Fruit fly (Drosophila melanogaster) whole organism, wandering third instar larva: ENCODE data around the gene CG2246.

Experiments
- Dfd ChIP-seq: fragments of >200 bp; optimal IDR thresholded peaks from 2 replicates; lab custom pipeline; 2017; ENCODE audit warnings: missing biosample characterization, missing genetic modification characterization
- Hr78 ChIP-seq: fragments of >200 bp; optimal IDR thresholded peaks from 2 replicates; lab custom pipeline; 2017; ENCODE audit warnings: missing biosample characterization, missing genetic modification characterization
- Mio ChIP-seq: sonication (Bioruptor generic); optimal IDR thresholded peaks from 2 replicates; lab custom pipeline; 2016; ENCODE audit warnings: missing biosample characterization, missing genetic modification characterization
- N ChIP-seq: fragments of >200 bp; optimal IDR thresholded peaks from 2 replicates; lab custom pipeline; 2018; ENCODE audit warnings: missing biosample characterization, missing external identifiers, missing genetic modification characterization
- OdsH ChIP-seq: fragments of 200-800 bp; sonication (Bioruptor generic); optimal IDR thresholded peaks from 2 replicates; lab custom pipeline; 2016; ENCODE audit warnings: missing biosample characterization, mild to moderate bottlenecking, missing genetic modification characterization
- ey ChIP-seq: fragments of 200-800 bp; sonication (Bioruptor generic); optimal IDR thresholded peaks from 2 replicates; lab custom pipeline; 2016; ENCODE audit warnings: missing biosample characterization, missing genetic modification characterization
- jim ChIP-seq: fragments of 175-275, 200-325 bp; sonication (Bioruptor generic); optimal IDR thresholded peaks from 2 replicates; lab custom pipeline; 2016; ENCODE audit warnings: missing biosample characterization, mild to moderate bottlenecking, missing genetic modification characterization
- lola ChIP-seq: fragments of >200 bp; optimal IDR thresholded peaks from 2 replicates; lab custom pipeline; 2017; ENCODE audit warnings: missing biosample characterization, missing genetic modification characterization
- rgr ChIP-seq: fragments of 200-800 bp; sonication (Bioruptor generic); optimal IDR thresholded peaks from 3 replicates; lab custom pipeline; 2016; ENCODE audit warnings: missing biosample characterization, mild to moderate bottlenecking, missing genetic modification characterization
- usp ChIP-seq: fragments of >200 bp; optimal IDR thresholded peaks from 2 replicates; lab custom pipeline; 2017; ENCODE audit warnings: missing biosample characterization, missing genetic modification characterization

DNA sequence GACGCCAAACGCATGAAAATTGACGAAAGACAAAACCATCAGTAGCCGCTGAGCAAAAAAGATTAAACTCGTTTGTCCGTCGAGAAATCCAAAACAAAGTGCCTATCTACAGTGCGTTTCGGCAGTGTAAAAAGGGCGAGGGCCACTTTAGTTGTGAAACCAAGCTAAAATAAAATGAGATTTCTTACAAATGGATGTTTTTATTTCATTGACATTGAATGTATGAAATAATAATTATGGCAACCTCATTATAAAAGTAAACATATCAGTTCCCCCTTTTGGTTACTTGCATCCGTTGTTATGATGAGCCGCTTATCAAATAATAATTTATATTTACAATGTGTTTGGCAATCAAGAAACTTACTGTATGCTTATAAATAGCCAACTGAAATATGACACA lies 36.8 kb downstream of the CG2246 start:
- TF ChIP-seq lola (GFP tag; lab: Kevin White, UChicago) = no peak
- TF ChIP-seq rgr (GFP tag; lab: Kevin White, UChicago) = no peak
- TF ChIP-seq Hr78 (GFP tag; lab: Kevin White, UChicago) = no peak
- TF ChIP-seq OdsH (GFP tag; lab: Kevin White, UChicago) = peak; percentile 4
- TF ChIP-seq jim (GFP tag; lab: Kevin White, UChicago) = no peak
- no peak for TF ChIP-seq N (GFP tag; lab: Kevin White, UChicago)
- no peak for TF ChIP-seq ey (GFP tag; lab: Kevin White, UChicago)
- TF ChIP-seq usp (GFP tag; lab: Kevin White, UChicago) = no peak
- no peak for TF ChIP-seq Dfd (GFP tag; lab: Kevin White, UChicago)
- no peak for TF ChIP-seq Mio
